Worm (Caenorhabditis elegans): ENCODE data around the gene col-2.

DNA sequence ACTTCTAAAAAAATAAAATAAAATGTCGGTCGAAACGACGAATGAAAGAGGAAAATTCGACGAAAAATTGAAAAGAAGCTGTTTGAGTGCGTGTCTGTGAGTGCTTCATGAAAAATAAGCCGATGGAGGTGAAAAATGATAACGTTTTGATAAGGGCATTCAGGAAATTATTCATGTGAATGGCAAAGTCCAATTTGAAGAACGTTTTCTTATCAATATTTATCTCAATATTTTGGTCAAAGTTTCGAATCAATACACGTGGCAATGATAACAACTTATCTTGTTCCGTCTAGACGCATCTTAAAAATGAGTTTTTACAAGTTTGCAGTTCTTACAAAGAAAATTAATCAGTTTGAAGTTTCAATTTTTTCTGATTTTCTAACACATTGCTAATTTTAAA lies 26.1 kb downstream of the col-2 start:
- TF ChIP-seq unc-62 (GFP tag; optimal IDR thresholded peaks at IDR 0.05) = no peak
- TF ChIP-seq nhr-12 (tag; optimal IDR thresholded peaks at IDR 0.05) = no peak
- no peak for TF ChIP-seq mls-2 (tag; optimal IDR thresholded peaks at IDR 0.05)
- no peak for TF ChIP-seq nhr-237 (tag; optimal IDR thresholded peaks at IDR 0.05)
- no peak for TF ChIP-seq mab-5 (tag; optimal IDR thresholded peaks at IDR 0.05)
- TF ChIP-seq lin-13 (tag; optimal IDR thresholded peaks at IDR 0.05) = no peak
- TF ChIP-seq snpc-4 (tag; optimal IDR thresholded peaks at IDR 0.05) = no peak
- TF ChIP-seq nhr-28 (tag; optimal IDR thresholded peaks at IDR 0.05) = no peak
- no peak for TF ChIP-seq pha-4 (tag; optimal IDR thresholded peaks at IDR 0.05)
- no peak for TF ChIP-seq blmp-1 (tag; optimal IDR thresholded peaks at IDR 0.05)
- TF ChIP-seq lsy-2 (tag; optimal IDR thresholded peaks at IDR 0.05) = no peak
- no peak for TF ChIP-seq M03D4.4 (tag; optimal IDR thresholded peaks at IDR 0.05)
- no peak for TF ChIP-seq lin-32 (GFP tag; optimal IDR thresholded peaks at IDR 0.05)

All from whole organism, mixed stage, embryonic.